Fruit fly (Drosophila melanogaster): Measurements from ENCODE around the gene rha.

rha gene

DNA sequence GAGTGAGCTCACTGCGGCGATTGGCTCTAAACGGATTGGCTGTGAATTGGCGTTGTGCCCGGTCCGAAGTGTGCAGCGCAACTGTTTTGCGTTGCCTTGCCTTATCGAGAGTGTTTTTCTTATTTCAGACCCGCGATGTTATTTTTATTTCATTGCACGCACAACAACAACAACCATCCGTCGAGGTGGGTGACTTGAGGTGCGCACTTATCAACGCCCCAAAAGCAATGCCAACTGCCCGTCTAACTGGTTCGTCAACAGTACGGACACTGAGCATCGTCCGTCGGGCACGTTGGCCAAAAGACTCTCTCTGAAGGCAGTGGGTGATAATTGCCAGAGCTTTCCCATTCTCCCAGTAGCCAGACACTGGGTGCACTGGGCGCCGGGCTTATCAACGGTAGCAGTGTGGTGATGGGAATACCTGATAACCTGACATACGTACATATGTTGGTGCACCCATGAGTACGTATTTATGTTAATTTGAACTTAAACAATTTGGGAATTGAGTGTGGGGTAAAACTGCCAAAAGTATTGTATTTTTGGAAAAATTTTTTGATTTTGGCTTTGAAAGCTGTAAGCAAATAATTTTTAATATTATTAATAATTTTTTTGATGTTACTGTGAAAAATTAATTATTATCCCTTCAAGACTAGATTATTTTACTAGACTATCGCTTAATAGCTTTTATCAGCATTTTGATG is 44.6 kb upstream of the rha start, which contains the start of gene CG31102 (continued):
- TF ChIP-seq BEAF-32 (GFP tag; optimal IDR thresholded peaks at IDR 0.05) (no peak), oc (tag; optimal IDR thresholded peaks at IDR 0.05) (no peak), CG9817 (tag; optimal IDR thresholded peaks at IDR 0.05) (no peak), CG11695 (GFP tag; IDR thresholded peaks at IDR 0.05) (no peak)

DNA sequence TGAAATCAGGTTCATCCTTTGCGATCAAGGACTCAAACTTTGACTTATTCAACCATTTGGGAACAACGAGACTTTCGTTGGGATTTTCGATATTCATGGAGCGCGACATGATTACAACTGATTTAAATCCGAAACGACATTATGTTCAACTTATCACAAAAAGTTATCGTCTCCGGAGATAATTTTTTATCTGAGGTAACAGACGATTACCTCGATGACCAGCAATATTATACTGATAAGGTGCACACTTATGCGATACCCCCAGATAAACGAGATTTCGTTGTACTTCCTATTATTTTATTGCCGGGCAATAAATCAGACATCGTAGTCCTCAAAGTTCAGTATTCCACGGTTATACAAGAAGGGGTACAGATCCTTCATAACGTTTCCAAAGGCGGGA is 42.4 kb upstream of the rha start, which contains the start of gene CG31097:
Gene CG31097, minus strand, starts transcription at position 101 of the 400 bp plus-strand sequence.
- TF ChIP-seq exex (tag; optimal IDR thresholded peaks at IDR 0.05) (peak; percentile 4), zfh2 (GFP tag; optimal IDR thresholded peaks at IDR 0.05) (no peak)

DNA sequence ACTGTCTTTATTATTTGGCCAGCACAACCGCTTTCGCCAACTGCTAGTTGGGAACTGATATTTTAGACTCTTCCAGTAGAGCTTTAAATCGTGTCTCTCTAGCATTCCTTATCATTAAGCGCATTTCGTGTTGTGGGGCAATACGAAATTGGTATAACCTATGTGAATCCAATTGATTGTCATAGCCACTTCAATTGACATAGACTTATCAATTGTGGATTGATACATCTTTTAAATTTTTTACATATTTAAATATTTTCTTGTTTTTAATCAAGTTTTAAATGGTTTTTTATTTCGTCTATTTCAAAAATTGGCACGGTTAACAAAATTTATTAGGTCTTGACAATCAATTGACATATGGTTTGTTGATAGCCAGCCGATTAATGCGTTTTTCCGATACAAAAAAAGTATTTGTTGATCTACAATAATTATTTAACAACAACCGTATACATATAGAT is 40.5 kb upstream of the rha start, which contains the start of gene CG31288:
Gene CG31288, minus strand, starts transcription at position 51 of the 458 bp plus-strand sequence.
- TF ChIP-seq CG2889 (GFP tag; IDR thresholded peaks at IDR 0.05) (no peak), exex (tag; optimal IDR thresholded peaks at IDR 0.05) (peak; percentile 46)

DNA sequence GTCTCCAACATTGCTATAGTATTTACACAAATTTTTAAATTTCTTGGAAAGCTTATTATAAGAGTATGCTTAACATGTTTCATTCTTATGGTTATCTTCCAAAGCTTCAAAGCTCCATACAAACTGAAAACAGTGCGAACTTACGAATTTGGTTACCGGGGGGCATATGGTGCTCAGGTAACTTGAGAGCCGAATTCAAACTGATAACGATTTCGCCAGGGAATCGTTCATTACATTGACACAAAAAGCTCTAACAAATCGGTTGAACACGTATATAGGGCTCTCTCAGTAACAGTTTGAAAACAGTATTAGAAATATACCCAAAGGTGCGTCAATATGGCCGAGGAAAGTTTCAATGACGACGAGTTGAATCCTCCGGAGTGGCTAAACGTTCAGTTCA is 39.5 kb upstream of the rha start, which contains the start of gene CG13659:
Gene CG13659, plus strand, starts transcription at position 317 of the 400 bp plus-strand sequence.
- TF ChIP-seq chinmo (GFP tag; IDR thresholded peaks at IDR 0.05; ENCODE audit: partially characterized antibody) (peak; percentile 57; the same call in 1 of the 4 replicates), Fer1 (GFP tag; optimal IDR thresholded peaks at IDR 0.05) (no peak), peb (GFP tag; IDR thresholded peaks at IDR 0.05) (no peak), CkIIα-i1 (GFP tag; IDR thresholded peaks at IDR 0.05) (no peak), CG15269 (tag; optimal IDR thresholded peaks at IDR 0.05) (peak; percentile 41), HLH3B (GFP tag; IDR thresholded peaks at IDR 0.05) (no peak), CG12769 (tag; optimal IDR thresholded peaks at IDR 0.05) (peak; percentile 61), CG33213 (GFP tag; optimal IDR thresholded peaks at IDR 0.05) (no peak), Ravus (GFP tag; IDR thresholded peaks at IDR 0.05) (no peak), usp (GFP tag; optimal IDR thresholded peaks at IDR 0.05) (no peak), hkb (optimal IDR thresholded peaks at IDR 0.05) (no peak), hkb (GFP tag; IDR thresholded peaks at IDR 0.05) (peak; percentile 10; the same call in 1 of the 2 replicates), maf-S (GFP tag; optimal IDR thresholded peaks at IDR 0.05) (no peak), Dbx (GFP tag; IDR thresholded peaks at IDR 0.05) (0 out of 3 replicates have a peak, but pooled peaks have one; percentile 28), sug (tag; optimal IDR thresholded peaks at IDR 0.05) (peak; percentile 97), Sox100B (GFP tag; optimal IDR thresholded peaks at IDR 0.05) (no peak), exex (tag; optimal IDR thresholded peaks at IDR 0.05) (peak; percentile 23), CG3838 (GFP tag; optimal IDR thresholded peaks at IDR 0.05) (no peak), C15 (GFP tag; IDR thresholded peaks at IDR 0.05) (no peak), CG34422 (GFP tag; IDR thresholded peaks at IDR 0.05) (no peak), Trl (optimal IDR thresholded peaks at IDR 0.05) (peak in 1 of 2 experiments; percentile 19), Trl (GFP tag; optimal IDR thresholded peaks at IDR 0.05) (no peak), Fer3 (tag; optimal IDR thresholded peaks at IDR 0.05) (no peak), CG13894 (tag; optimal IDR thresholded peaks at IDR 0.05) (peak; percentile 30), CG6791 (GFP tag; IDR thresholded peaks at IDR 0.05; ENCODE audit: partially characterized antibody) (no peak), CG8290 (GFP tag; optimal IDR thresholded peaks at IDR 0.05) (no peak), CG8290 (tag; optimal IDR thresholded peaks at IDR 0.05) (peak in 1 of 2 experiments; percentile 4), oc (tag; optimal IDR thresholded peaks at IDR 0.05) (no peak), Rx (GFP tag; IDR thresholded peaks at IDR 0.05) (no peak), Hmx (GFP tag; optimal IDR thresholded peaks at IDR 0.05) (no peak), scrt (GFP tag; optimal IDR thresholded peaks at IDR 0.05) (no peak), CG12104 (GFP tag; optimal IDR thresholded peaks at IDR 0.05) (no peak), Hr78 (GFP tag; optimal IDR thresholded peaks at IDR 0.05) (no peak), ken (GFP tag; IDR thresholded peaks at IDR 0.05) (no peak), CG34376 (GFP tag; optimal IDR thresholded peaks at IDR 0.05) (no peak), Doc3 (GFP tag; IDR thresholded peaks at IDR 0.05; ENCODE audit: partially characterized antibody) (no peak), Abd-B (GFP tag; optimal IDR thresholded peaks at IDR 0.05) (no peak), stc (GFP tag; IDR thresholded peaks at IDR 0.05) (no peak), Rfx (GFP tag; IDR thresholded peaks at IDR 0.05) (no peak)
